Fruit fly (Drosophila melanogaster): Measurements from ENCODE around the gene Ranbp21.
A peak's percentile ranks its signal among the peaks of the same experiment; 100 is the strongest.

Ranbp21 gene

dm6 chrX:19696845-19697244 is 44.8 kb upstream of the Ranbp21 start, which contains the start of gene Cdc42 (continued):
- TF ChIP-seq CG5953 (GFP tag; IDR thresholded peaks at IDR 0.05) (no peak), ac (GFP tag; optimal IDR thresholded peaks at IDR 0.05) (no peak), CG31388 (GFP tag; optimal IDR thresholded peaks at IDR 0.05) (no peak), row (GFP tag; IDR thresholded peaks at IDR 0.05) (peak; percentile 69), Usf (GFP tag; optimal IDR thresholded peaks at IDR 0.05) (no peak), gt (GFP tag; IDR thresholded peaks at IDR 0.05) (no peak), sens (GFP tag) (peak; percentile 49), ewg (GFP tag; optimal IDR thresholded peaks at IDR 0.05) (no peak), CG15601 (tag; optimal IDR thresholded peaks at IDR 0.05) (no peak), CG9797 (GFP tag; optimal IDR thresholded peaks at IDR 0.05) (peak; percentile 20), prd (optimal IDR thresholded peaks at IDR 0.05) (no peak), prd (GFP tag; IDR thresholded peaks at IDR 0.05) (no peak), tio (GFP tag; optimal IDR thresholded peaks at IDR 0.05) (no peak), ci (GFP tag; IDR thresholded peaks at IDR 0.05) (peak; percentile 30; the same call in 1 of the 3 replicates), Tbp (GFP tag; optimal IDR thresholded peaks at IDR 0.05) (no peak), CG2116 (GFP tag; optimal IDR thresholded peaks at IDR 0.05) (no peak), D19B (GFP tag; optimal IDR thresholded peaks at IDR 0.05) (no peak), Ptx1 (GFP tag; IDR thresholded peaks at IDR 0.05) (no peak), Trl (optimal IDR thresholded peaks at IDR 0.05) (peak in 1 of 2 experiments; percentile 35), Trl (GFP tag; optimal IDR thresholded peaks at IDR 0.05) (no peak), zfh2 (GFP tag; optimal IDR thresholded peaks at IDR 0.05) (peak; percentile 6), CG13775 (GFP tag; optimal IDR thresholded peaks at IDR 0.05) (no peak), CG34422 (GFP tag; IDR thresholded peaks at IDR 0.05) (0 out of 3 replicates have a peak, but pooled peaks have one; percentile 31), bigmax (GFP tag; optimal IDR thresholded peaks at IDR 0.05) (no peak), Nf-YB (GFP tag; optimal IDR thresholded peaks at IDR 0.05) (no peak), croc (GFP tag; conservative IDR thresholded peaks at IDR 0.05) (no peak), wdn (GFP tag; IDR thresholded peaks at IDR 0.05) (no peak), tgo (GFP tag; IDR thresholded peaks at IDR 0.05) (no peak), gfzf (GFP tag; optimal IDR thresholded peaks at IDR 0.05) (peak; percentile 58), NfI (GFP tag; optimal IDR thresholded peaks at IDR 0.05) (no peak), CrebB (tag; optimal IDR thresholded peaks at IDR 0.05) (no peak), CG5180 (GFP tag; optimal IDR thresholded peaks at IDR 0.05) (no peak), D19A (tag; optimal IDR thresholded peaks at IDR 0.05) (no peak), Mes4 (GFP tag; optimal IDR thresholded peaks at IDR 0.05) (no peak), pan (optimal IDR thresholded peaks at IDR 0.05) (no peak), pan (GFP tag; optimal IDR thresholded peaks at IDR 0.05 in 1 of 2, IDR thresholded peaks at IDR 0.05 in 1 of 2) (no peak), zfh1 (GFP tag; IDR thresholded peaks at IDR 0.05) (peak; percentile 34; the same call in 2 of the 3 replicates), CG3995 (GFP tag; optimal IDR thresholded peaks at IDR 0.05) (peak; percentile 92), en (GFP tag; optimal IDR thresholded peaks at IDR 0.05) (no peak), peb (GFP tag; IDR thresholded peaks at IDR 0.05) (no peak), CG7987 (GFP tag; optimal IDR thresholded peaks at IDR 0.05) (no peak), odd (GFP tag; optimal IDR thresholded peaks at IDR 0.05) (no peak), Bgb (GFP tag; IDR thresholded peaks at IDR 0.05; ENCODE audit: partially characterized antibody) (0 out of 2 replicates have a peak, but pooled peaks have one; percentile 6), CG6689 (GFP tag; IDR thresholded peaks at IDR 0.05) (no peak), chn (GFP tag; optimal IDR thresholded peaks at IDR 0.05) (no peak), BEAF-32 (GFP tag; optimal IDR thresholded peaks at IDR 0.05) (peak; percentile 55), gsb (GFP tag; IDR thresholded peaks at IDR 0.05) (no peak), pita (GFP tag; optimal IDR thresholded peaks at IDR 0.05) (no peak), Med (GFP tag) (peak; percentile 87), CG1603 (tag; optimal IDR thresholded peaks at IDR 0.05) (peak; percentile 57), crp (GFP tag; optimal IDR thresholded peaks at IDR 0.05) (no peak), cwo (GFP tag; optimal IDR thresholded peaks at IDR 0.05) (no peak), pb (GFP tag; optimal IDR thresholded peaks at IDR 0.05) (no peak)

All from whole organism, embryonic.